Fruit fly (Drosophila melanogaster) whole organism, embryonic: ENCODE data around the gene Tace.

Experiments used
- Asciz ChIP-seq: fragments of 200-800 bp; sonication (Bioruptor generic); optimal IDR thresholded peaks from 2 replicates; lab custom pipeline; 2017; ENCODE audit warnings: missing biosample characterization, mild to moderate bottlenecking, missing genetic modification characterization, missing genetic modification reagents
- BtbVII ChIP-seq: fragments of 200-800 bp; sonication (Bioruptor generic); optimal IDR thresholded peaks from 3 replicates; lab custom pipeline; 2017; ENCODE audit warnings: missing biosample characterization, mild to moderate bottlenecking, missing genetic modification characterization
- CG10147 ChIP-seq: fragments of 200-800 bp; sonication (Bioruptor generic); optimal IDR thresholded peaks from 2 replicates; lab custom pipeline; 2019; ENCODE audit warnings: missing biosample characterization, mild to moderate bottlenecking, missing genetic modification characterization, moderate library complexity
- CG10462 ChIP-seq: fragments of 200-800 bp; sonication (Bioruptor generic); optimal IDR thresholded peaks from 2 replicates; lab custom pipeline; 2016; ENCODE audit warnings: missing biosample characterization, missing genetic modification characterization
- CG11398 ChIP-seq: fragments of 200-800 bp; sonication (Bioruptor generic); optimal IDR thresholded peaks from 2 replicates; lab custom pipeline; 2016; ENCODE audit warnings: missing biosample characterization, missing genetic modification characterization
- CG12104 ChIP-seq: fragments of 200-800 bp; sonication (Bioruptor generic); optimal IDR thresholded peaks from 3 replicates; lab custom pipeline; 2016; ENCODE audit warnings: missing biosample characterization, missing genetic modification characterization
- CG12659 ChIP-seq: fragments of 200-800 bp; sonication (Bioruptor generic); optimal IDR thresholded peaks from 3 replicates; lab custom pipeline; 2017; ENCODE audit warnings: mild to moderate bottlenecking, missing biosample characterization, missing genetic modification reagents, missing genetic modification characterization
- CG12744 ChIP-seq: fragments of 200-800 bp; sonication (Bioruptor generic); optimal IDR thresholded peaks from 2 replicates; lab custom pipeline; 2016; ENCODE audit warnings: missing biosample characterization, missing genetic modification characterization
- CG13296 ChIP-seq: fragments of 200-800 bp; sonication (Bioruptor generic); optimal IDR thresholded peaks from 3 replicates; lab custom pipeline; 2018; ENCODE audit warnings: missing biosample characterization, mild to moderate bottlenecking, missing genetic modification characterization
- CG14014 ChIP-seq: fragments of 200-800 bp; sonication (Bioruptor generic); IDR thresholded peaks from 2 replicates; pipeline ENCODE4 v1.3.6; 2022; ENCODE audit warnings: missing biosample characterization, missing genetic modification characterization
- CG14667 ChIP-seq: fragments of 200-800 bp; sonication (Bioruptor generic); IDR thresholded peaks from 2 replicates; pipeline ENCODE4 v1.3.6; 2022; ENCODE audit warnings: missing biosample characterization, missing genetic modification characterization
- CG15011 ChIP-seq: fragments of 200-800 bp; sonication (Bioruptor generic); optimal IDR thresholded peaks from 3 replicates; lab custom pipeline; 2018; ENCODE audit warnings: missing biosample characterization, mild to moderate bottlenecking, missing genetic modification characterization
- CG15073 ChIP-seq: fragments of 200-800 bp; sonication (Bioruptor generic); optimal IDR thresholded peaks from 2 replicates; lab custom pipeline; 2016; ENCODE audit warnings: missing biosample characterization, missing genetic modification characterization
- CG1602 ChIP-seq: fragments of 200-800 bp; sonication (Bioruptor generic); optimal IDR thresholded peaks from 3 replicates; lab custom pipeline; 2016; ENCODE audit warnings: missing biosample characterization, missing genetic modification characterization
- CG17802 ChIP-seq: fragments of 200-800 bp; sonication (Bioruptor generic); optimal IDR thresholded peaks from 2 replicates; lab custom pipeline; 2018; ENCODE audit warnings: missing biosample characterization, mild to moderate bottlenecking, missing genetic modification characterization, moderate library complexity
- CG18599 ChIP-seq: fragments of 200-800 bp; sonication (Bioruptor generic); optimal IDR thresholded peaks from 3 replicates; lab custom pipeline; 2017; ENCODE audit warnings: missing biosample characterization, missing genetic modification characterization, mild to moderate bottlenecking, moderate library complexity, missing genetic modification reagents
- CG2120 ChIP-seq: fragments of 200-800 bp; sonication (Bioruptor generic); optimal IDR thresholded peaks from 3 replicates; lab custom pipeline; 2016; ENCODE audit warnings: missing biosample characterization, missing genetic modification characterization
- CG2678 ChIP-seq: fragments of 200-800 bp; sonication (Bioruptor generic); optimal IDR thresholded peaks from 3 replicates; lab custom pipeline; 2019; ENCODE audit warnings: missing biosample characterization, mild to moderate bottlenecking, missing genetic modification characterization, moderate library complexity
- CG3163 ChIP-seq: fragments of 200-800 bp; sonication (Bioruptor generic); optimal IDR thresholded peaks from 3 replicates; lab custom pipeline; 2016; ENCODE audit warnings: missing biosample characterization, missing genetic modification characterization
- CG3995 ChIP-seq: fragments of 200-800 bp; sonication (Bioruptor generic); optimal IDR thresholded peaks from 3 replicates; lab custom pipeline; 2016; ENCODE audit warnings: missing biosample characterization, missing genetic modification characterization
- CG4820 ChIP-seq: fragments of 200-800 bp; sonication (Bioruptor generic); optimal IDR thresholded peaks from 3 replicates; lab custom pipeline; 2016; ENCODE audit warnings: missing biosample characterization, missing genetic modification characterization
- CG8089 ChIP-seq: fragments of 200-800 bp; sonication (Bioruptor generic); optimal IDR thresholded peaks from 3 replicates; lab custom pipeline; 2016; ENCODE audit warnings: missing biosample characterization, missing genetic modification characterization
- CTCF ChIP-seq: fragments of 200-800 bp; sonication (Bioruptor generic); optimal IDR thresholded peaks from 2 replicates; lab custom pipeline; 2017; ENCODE audit warnings: missing biosample characterization, mild to moderate bottlenecking, missing genetic modification characterization, moderate library complexity
- Dek ChIP-seq: fragments of 200-800 bp; sonication (Bioruptor generic); optimal IDR thresholded peaks from 3 replicates; lab custom pipeline; 2019; ENCODE audit warnings: missing biosample characterization, mild to moderate bottlenecking, missing genetic modification characterization, moderate library complexity
- Dref ChIP-seq: fragments of 200-800 bp; sonication (Bioruptor generic); IDR thresholded peaks from 2 replicates; pipeline ENCODE4 v1.3.6; 2022; ENCODE audit warnings: missing biosample characterization, missing genetic modification characterization
- Drgx ChIP-seq: fragments of 200-800 bp; sonication (Bioruptor generic); IDR thresholded peaks from 2 replicates; pipeline ENCODE4 v1.3.6; 2022; ENCODE audit warnings: missing biosample characterization, missing genetic modification characterization
- H2.0 ChIP-seq: fragments of 200-800 bp; sonication (Bioruptor generic); IDR thresholded peaks from 2 replicates; pipeline ENCODE4 v1.3.6; 2022; ENCODE audit warnings: missing biosample characterization, missing genetic modification characterization
- Hand ChIP-seq: fragments of 200-800 bp; sonication (Bioruptor generic); optimal IDR thresholded peaks from 2 replicates; lab custom pipeline; 2017; ENCODE audit warnings: mild to moderate bottlenecking, missing biosample characterization, missing genetic modification reagents, missing genetic modification characterization
- Meics ChIP-seq: fragments of 200-800 bp; sonication (Bioruptor generic); optimal IDR thresholded peaks from 2 replicates; lab custom pipeline; 2017; ENCODE audit warnings: missing biosample characterization, mild to moderate bottlenecking, missing genetic modification characterization
- Mrtf ChIP-seq: fragments of 200-800 bp; sonication (Bioruptor generic); IDR thresholded peaks from 3 replicates; pipeline ENCODE4 v1.3.6; 2022; ENCODE audit warnings: missing biosample characterization, missing genetic modification characterization
- Scr ChIP-seq: fragments of 200-800 bp; sonication (Bioruptor generic); IDR thresholded peaks from 2 replicates; pipeline ENCODE4 v1.3.6; 2022; ENCODE audit warnings: missing biosample characterization, missing genetic modification characterization; ENCODE audit not compliant: partially characterized antibody
- Sox102F ChIP-seq: fragments of 200-800 bp; sonication (Bioruptor generic); optimal IDR thresholded peaks from 2 replicates; lab custom pipeline; 2018; ENCODE audit warnings: missing biosample characterization, mild to moderate bottlenecking, missing genetic modification characterization, moderate library complexity
- TFAM ChIP-seq: fragments of 200-800 bp; sonication (Bioruptor generic); optimal IDR thresholded peaks from 2 replicates; lab custom pipeline; 2017; ENCODE audit warnings: missing biosample characterization, missing genetic modification characterization, inconsistent platforms
- Trl ChIP-seq, 3 experiments: fragments of >200 bp in 2 of 3; fragments of 200-800 bp in 1 of 3; sonication (Bioruptor generic) in 1 of 3; optimal IDR thresholded peaks; 2 replicates in 1 of 3; 3 replicates in 2 of 3; lab custom pipeline; 2016 to 2017; ENCODE audit warnings: missing biosample characterization in 1 of 3, missing genetic modification characterization in 1 of 3
- ara ChIP-seq: fragments of 200-800 bp; sonication (Bioruptor generic); IDR thresholded peaks from 2 replicates; pipeline ENCODE4 v1.3.6; 2022; ENCODE audit warnings: missing biosample characterization, missing genetic modification characterization
- dm ChIP-seq: fragments of 200-800 bp; sonication (Bioruptor generic); optimal IDR thresholded peaks from 3 replicates; lab custom pipeline; 2016; ENCODE audit warnings: missing biosample characterization, missing genetic modification characterization
- dpn ChIP-seq, 2 experiments: fragments of 200-800 bp; sonication (Bioruptor generic); optimal IDR thresholded peaks; 3 replicates each; lab custom pipeline; 2016; ENCODE audit warnings: missing biosample characterization in 2 of 2, missing genetic modification characterization in 2 of 2
- dysf ChIP-seq: fragments of 200-800 bp; sonication (Bioruptor generic); IDR thresholded peaks from 3 replicates; pipeline ENCODE4 v1.3.6; 2022; ENCODE audit warnings: missing biosample characterization, missing genetic modification characterization
- mam ChIP-seq: fragments of 200-800 bp; sonication (Bioruptor generic); optimal IDR thresholded peaks from 3 replicates; lab custom pipeline; 2016; ENCODE audit warnings: missing biosample characterization, missing genetic modification characterization
- onecut ChIP-seq: fragments of 200-800 bp; sonication (Bioruptor generic); IDR thresholded peaks from 2 replicates; pipeline ENCODE4 v1.3.6; 2022; ENCODE audit warnings: missing biosample characterization, missing genetic modification characterization
- pita ChIP-seq: fragments of 200-800 bp; sonication (Bioruptor generic); optimal IDR thresholded peaks from 2 replicates; lab custom pipeline; 2017; ENCODE audit warnings: missing biosample characterization, mild to moderate bottlenecking, missing genetic modification characterization
- salm ChIP-seq: fragments of 200-800 bp; sonication (Bioruptor generic); optimal IDR thresholded peaks from 2 replicates; lab custom pipeline; 2018; ENCODE audit warnings: missing biosample characterization, mild to moderate bottlenecking, missing genetic modification characterization
- scrt ChIP-seq: fragments of 200-800 bp; sonication (Bioruptor generic); optimal IDR thresholded peaks from 2 replicates; lab custom pipeline; 2018; ENCODE audit warnings: missing biosample characterization, mild to moderate bottlenecking, missing genetic modification characterization, moderate library complexity
- seq ChIP-seq: fragments of 200-800 bp; sonication (Bioruptor generic); IDR thresholded peaks from 2 replicates; pipeline ENCODE4 v1.3.6; 2022; ENCODE audit warnings: missing biosample characterization, missing genetic modification characterization
- slou ChIP-seq: fragments of 200-800 bp; sonication (Bioruptor generic); optimal IDR thresholded peaks from 3 replicates; lab custom pipeline; 2016; ENCODE audit warnings: missing biosample characterization, missing genetic modification characterization
- so ChIP-seq: fragments of 200-800 bp; sonication (Bioruptor generic); IDR thresholded peaks from 3 replicates; pipeline ENCODE4 v1.3.6; 2022; ENCODE audit warnings: missing biosample characterization, missing genetic modification characterization
- sob ChIP-seq: fragments of 200-800 bp; sonication (Bioruptor generic); IDR thresholded peaks from 2 replicates; pipeline ENCODE4 v1.3.6; 2022; ENCODE audit warnings: missing biosample characterization, missing genetic modification characterization
- tap ChIP-seq: fragments of 200-800 bp; optimal IDR thresholded peaks from 3 replicates; lab custom pipeline; 2019; ENCODE audit warnings: missing biosample characterization, mild to moderate bottlenecking, missing genetic modification characterization, moderate library complexity
- tio ChIP-seq: fragments of 200-800 bp; sonication (Bioruptor generic); optimal IDR thresholded peaks from 2 replicates; lab custom pipeline; 2017; ENCODE audit warnings: missing biosample characterization, missing genetic modification characterization, inconsistent platforms
- wor ChIP-seq: fragments of 200-800 bp; sonication (Bioruptor generic); IDR thresholded peaks from 2 replicates; pipeline ENCODE4 v1.3.6; 2022; ENCODE audit warnings: missing biosample characterization, missing genetic modification characterization

Gene Tace

dm6 chr3R:30021559-30022451, 21.5 kb downstream of the Tace start, which contains the start of gene Mgat2 (continued):
- TF ChIP-seq salm (tag; lab: Kevin White, UChicago) (peak; percentile 49), dpn (GFP tag; optimal IDR thresholded peaks at IDR 0.05; lab: Kevin White, UChicago) (no peak), CG15073 (no peak), CTCF (GFP tag; lab: Kevin White, UChicago) (no peak), pita (GFP tag; lab: Kevin White, UChicago) (no peak), CG10462 (GFP tag; lab: Kevin White, UChicago) (no peak), CG2678 (tag; lab: Kevin White, UChicago) (no peak), Hand (peak; percentile 31), CG13296 (peak; percentile 41), CG12104 (GFP tag; lab: Kevin White, UChicago) (no peak), sob (GFP tag; lab: Robert Waterston, UW) (peak; percentile 37; the same call in 1 of the 2 replicates), CG12659 (GFP tag; lab: Kevin White, UChicago) (peak; percentile 29), onecut (GFP tag; lab: Robert Waterston, UW) (peak; percentile 94), CG18599 (GFP tag; lab: Kevin White, UChicago) (no peak), CG14667 (GFP tag; lab: Robert Waterston, UW) (no peak), Mrtf (no peak), dm (GFP tag; lab: Kevin White, UChicago) (peak; percentile 8), CG2120 (no peak), CG4820 (GFP tag; lab: Kevin White, UChicago) (no peak), BtbVII (GFP tag; lab: Kevin White, UChicago) (peak; percentile 63), wor (GFP tag; lab: Robert Waterston, UW) (no peak), scrt (GFP tag; lab: Kevin White, UChicago) (peak; percentile 32), CG14014 (GFP tag; lab: Robert Waterston, UW) (no peak), tap (peak; percentile 65), Trl (optimal IDR thresholded peaks at IDR 0.05; lab: Kevin White, UChicago) (peak; percentile 45 to 61), Trl (GFP tag; optimal IDR thresholded peaks at IDR 0.05; lab: Kevin White, UChicago) (peak; percentile 30), CG3995 (GFP tag; lab: Kevin White, UChicago) (peak; percentile 3), CG15011 (no peak), CG3163 (no peak), CG12744 (no peak), Dek (tag; lab: Kevin White, UChicago) (peak; percentile 43), ara (GFP tag; lab: Robert Waterston, UW) (0 out of 2 replicates have a peak, but pooled peaks have one; percentile 29), dysf (no peak), mam (GFP tag; lab: Kevin White, UChicago) (no peak), tio (GFP tag; lab: Kevin White, UChicago) (no peak), CG11398 (GFP tag; lab: Kevin White, UChicago) (peak; percentile 31), CG17802 (tag; lab: Kevin White, UChicago) (no peak), Drgx (GFP tag; lab: Robert Waterston, UW) (peak; percentile 46), Dref (GFP tag; lab: Robert Waterston, UW) (peak; percentile 77), CG1602 (GFP tag; lab: Kevin White, UChicago) (no peak), Meics (GFP tag; lab: Kevin White, UChicago) (no peak), Asciz (GFP tag; lab: Kevin White, UChicago) (no peak), seq (no peak), so (GFP tag; lab: Robert Waterston, UW) (peak; percentile 34; the same call in 2 of the 3 replicates), CG8089 (no peak), slou (GFP tag; lab: Kevin White, UChicago) (no peak), H2.0 (GFP tag; lab: Robert Waterston, UW) (no peak), CG10147 (peak; percentile 44), TFAM (GFP tag; lab: Kevin White, UChicago) (no peak), Sox102F (no peak), Scr (GFP tag; lab: Robert Waterston, UW) (peak; percentile 91)
